Worm (Caenorhabditis elegans) whole organism, L3 larva: ENCODE measurements around the gene R07B1.5.

Source experiments
- R02D3.7 ChIP-seq: fragments of 150-350 bp; optimal IDR thresholded peaks from 2 replicates; lab custom pipeline; 2014; ENCODE audit warnings: missing biosample characterization, missing genetic modification characterization
- ZK546.5 ChIP-seq: sonication (generic microtip); optimal IDR thresholded peaks from 2 replicates; lab custom pipeline; 2017; ENCODE audit warnings: missing biosample characterization, missing genetic modification characterization
- ceh-82 ChIP-seq: fragments of 150-350 bp; optimal IDR thresholded peaks from 2 replicates; lab custom pipeline; 2014; ENCODE audit warnings: missing biosample characterization, missing genetic modification characterization
- mdl-1 ChIP-seq: fragments of 150-350 bp; optimal IDR thresholded peaks from 2 replicates; lab custom pipeline; 2014; ENCODE audit warnings: missing biosample characterization, missing genetic modification characterization
- nhr-237 ChIP-seq: fragments of 150-350 bp; optimal IDR thresholded peaks from 2 replicates; lab custom pipeline; 2014; ENCODE audit warnings: missing biosample characterization, missing genetic modification characterization

DNA sequence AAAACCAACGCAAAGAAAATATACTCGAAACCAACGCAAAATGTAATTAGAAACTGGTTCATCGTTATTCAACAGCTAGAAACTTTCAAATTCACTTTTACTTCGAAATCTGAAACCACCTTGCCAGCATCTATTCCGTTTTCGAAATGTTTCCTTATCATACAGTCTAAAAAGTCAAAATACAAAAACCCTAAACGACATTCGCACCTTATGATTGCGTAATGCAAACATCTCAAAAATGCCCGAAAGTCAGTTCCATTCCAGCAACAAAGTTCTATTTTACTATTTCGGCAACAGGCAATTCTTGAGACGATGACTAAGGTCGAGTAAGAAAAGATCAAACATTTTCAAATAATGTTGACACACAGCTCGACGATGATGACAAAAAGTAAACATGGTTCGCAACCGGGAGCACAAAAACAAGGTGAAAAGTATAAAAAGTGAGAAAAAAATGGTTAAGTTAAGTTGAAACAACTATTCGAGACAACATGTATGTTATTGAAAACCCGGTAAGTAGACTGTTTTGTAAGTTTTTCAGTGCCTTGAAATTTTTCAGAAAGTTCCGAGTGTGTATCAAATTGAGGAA lies 11.5 kb upstream of the R07B1.5 start, which contains the start of gene lec-7:
- no peak for TF ChIP-seq R02D3.7 (tag; lab: Kevin White, UChicago)
- no peak for TF ChIP-seq ceh-82 (tag; lab: Kevin White, UChicago)
- no peak for TF ChIP-seq nhr-237
- TF ChIP-seq mdl-1 = no peak
- no peak for TF ChIP-seq ZK546.5 (tag; lab: Kevin White, UChicago)
